Fruit fly (Drosophila melanogaster) whole organism, embryonic: ENCODE results near the gene Ilp4.

Experiments
- Ada2b ChIP-seq: fragments of 200-800 bp; sonication (Bioruptor generic); IDR thresholded peaks from 2 replicates; pipeline ENCODE4 v1.3.6; 2022; ENCODE audit warnings: missing biosample characterization, missing genetic modification characterization
- Aef1 ChIP-seq: fragments of 200-800 bp; sonication (Bioruptor generic); IDR thresholded peaks from 3 replicates; pipeline ENCODE4 v1.3.6; 2022; ENCODE audit warnings: missing biosample characterization, missing genetic modification characterization
- Atf-2 ChIP-seq: fragments of 200-800 bp; sonication (Bioruptor generic); optimal IDR thresholded peaks from 2 replicates; lab custom pipeline; 2016; ENCODE audit warnings: missing biosample characterization, missing genetic modification characterization
- C15 ChIP-seq: fragments of 200-800 bp; sonication (Bioruptor generic); IDR thresholded peaks from 3 replicates; pipeline ENCODE4 v1.3.6; 2022; ENCODE audit warnings: missing biosample characterization, missing genetic modification characterization
- CG11504 ChIP-seq: fragments of 200-800 bp; sonication (Bioruptor generic); optimal IDR thresholded peaks from 3 replicates; lab custom pipeline; 2019; ENCODE audit warnings: missing biosample characterization, mild to moderate bottlenecking, missing genetic modification characterization, moderate library complexity
- CG11695 ChIP-seq: fragments of 200-800 bp; sonication (Bioruptor generic); IDR thresholded peaks from 3 replicates; pipeline ENCODE4 v1.3.6; 2022; ENCODE audit warnings: missing biosample characterization, missing genetic modification characterization
- CG14667 ChIP-seq: fragments of 200-800 bp; sonication (Bioruptor generic); IDR thresholded peaks from 2 replicates; pipeline ENCODE4 v1.3.6; 2022; ENCODE audit warnings: missing biosample characterization, missing genetic modification characterization
- CG1529 ChIP-seq: fragments of 200-800 bp; sonication (Bioruptor generic); optimal IDR thresholded peaks from 3 replicates; lab custom pipeline; 2018; ENCODE audit warnings: missing biosample characterization, missing genetic modification characterization
- CG15514 ChIP-seq: fragments of 200-800 bp; sonication (Bioruptor generic); optimal IDR thresholded peaks from 3 replicates; lab custom pipeline; 2017; ENCODE audit warnings: missing biosample characterization, missing genetic modification characterization, mild to moderate bottlenecking, moderate library complexity, missing genetic modification reagents
- CG1602 ChIP-seq: fragments of 200-800 bp; sonication (Bioruptor generic); optimal IDR thresholded peaks from 3 replicates; lab custom pipeline; 2016; ENCODE audit warnings: missing biosample characterization, missing genetic modification characterization
- CG2199 ChIP-seq: fragments of 200-800 bp; sonication (Bioruptor generic); IDR thresholded peaks from 3 replicates; pipeline ENCODE4 v1.3.6; 2022; ENCODE audit warnings: missing biosample characterization, missing genetic modification characterization
- CG33557 ChIP-seq: fragments of 200-800 bp; sonication (Bioruptor generic); optimal IDR thresholded peaks from 2 replicates; lab custom pipeline; 2019; ENCODE audit warnings: missing biosample characterization, mild to moderate bottlenecking, missing genetic modification characterization, moderate library complexity
- CG34376 ChIP-seq: fragments of 200-800 bp; sonication (Bioruptor generic); optimal IDR thresholded peaks from 2 replicates; lab custom pipeline; 2018; ENCODE audit warnings: missing biosample characterization, mild to moderate bottlenecking, missing genetic modification characterization
- CG34422 ChIP-seq: fragments of 200-800 bp; sonication (Bioruptor generic); IDR thresholded peaks from 3 replicates; pipeline ENCODE4 v1.3.6; 2022; ENCODE audit warnings: missing biosample characterization, missing genetic modification characterization
- CG42726 ChIP-seq: fragments of 200-800 bp; sonication (Bioruptor generic); IDR thresholded peaks from 2 replicates; pipeline ENCODE4 v1.3.6; 2022; ENCODE audit warnings: missing biosample characterization, missing genetic modification characterization; ENCODE audit not compliant: partially characterized antibody
- CG7372 ChIP-seq: fragments of 200-800 bp; sonication (Bioruptor generic); IDR thresholded peaks from 2 replicates; pipeline ENCODE4 v1.3.6; 2022; ENCODE audit warnings: missing biosample characterization, missing genetic modification characterization
- Dfd ChIP-seq, 2 experiments: fragments of >200 bp; optimal IDR thresholded peaks; 2 replicates each; lab custom pipeline; 2017; ENCODE audit warnings: missing biosample characterization in 2 of 2, missing genetic modification characterization in 2 of 2
- Eip74EF ChIP-seq, 2 experiments: fragments of 200-800 bp in 1 of 2; fragments of >200 bp in 1 of 2; sonication (Bioruptor generic) in 1 of 2; optimal IDR thresholded peaks; 2 replicates each; lab custom pipeline; 2017 to 2019; ENCODE audit warnings: missing biosample characterization in 2 of 2, missing genetic modification characterization in 2 of 2, mild to moderate bottlenecking in 1 of 2, moderate library complexity in 1 of 2
- Ets65A ChIP-seq: fragments of 200-800 bp; sonication (Bioruptor generic); peaks from one replicate; lab custom pipeline; 2016; ENCODE audit warnings: missing biosample characterization, missing genetic modification characterization
- HLH3B ChIP-seq: fragments of 200-800 bp; sonication (Bioruptor generic); IDR thresholded peaks from 2 replicates; pipeline ENCODE4 v1.3.6; 2022; ENCODE audit warnings: missing biosample characterization, missing genetic modification characterization
- HmgD ChIP-seq: fragments of 200-800 bp; sonication (Bioruptor generic); optimal IDR thresholded peaks from 3 replicates; lab custom pipeline; 2016; ENCODE audit warnings: missing biosample characterization, missing genetic modification characterization
- Kr ChIP-seq: fragments of 200-800 bp; sonication (Bioruptor generic); optimal IDR thresholded peaks from 2 replicates; lab custom pipeline; 2017; ENCODE audit warnings: missing biosample characterization, mild to moderate bottlenecking, missing genetic modification characterization
- MBD-R2 ChIP-seq: fragments of 200-800 bp; sonication (Bioruptor generic); IDR thresholded peaks from 2 replicates; pipeline ENCODE4 v1.3.6; 2022; ENCODE audit warnings: missing biosample characterization, missing genetic modification characterization
- Med ChIP-seq: fragments of 200-800 bp; sonication (Bioruptor generic); peaks from one replicate; lab custom pipeline; 2016; ENCODE audit warnings: missing biosample characterization, missing genetic modification characterization, mild to moderate bottlenecking, inconsistent platforms, moderate library complexity
- Oaz ChIP-seq: fragments of 200-800 bp; sonication (Bioruptor generic); IDR thresholded peaks from 2 replicates; pipeline ENCODE4 v1.3.6; 2022; ENCODE audit warnings: missing biosample characterization, missing genetic modification characterization
- Sox102F ChIP-seq: fragments of 200-800 bp; sonication (Bioruptor generic); optimal IDR thresholded peaks from 2 replicates; lab custom pipeline; 2018; ENCODE audit warnings: missing biosample characterization, mild to moderate bottlenecking, missing genetic modification characterization, moderate library complexity
- ase ChIP-seq: fragments of 200-800 bp; sonication (Bioruptor generic); IDR thresholded peaks from 3 replicates; pipeline ENCODE4 v1.3.6; 2022; ENCODE audit warnings: missing biosample characterization, missing genetic modification characterization
- bigmax ChIP-seq: fragments of 200-800 bp; sonication (Bioruptor generic); optimal IDR thresholded peaks from 2 replicates; lab custom pipeline; 2018; ENCODE audit warnings: missing biosample characterization, mild to moderate bottlenecking, missing genetic modification characterization
- br ChIP-seq: fragments of >200 bp; optimal IDR thresholded peaks from 2 replicates; lab custom pipeline; 2017
- crol ChIP-seq: fragments of 200-800 bp; sonication (Bioruptor generic); IDR thresholded peaks from 2 replicates; pipeline ENCODE4 v1.3.6; 2022; ENCODE audit warnings: missing biosample characterization, missing genetic modification characterization
- crp ChIP-seq, 2 experiments: fragments of 200-800 bp; sonication (Bioruptor generic); optimal IDR thresholded peaks; 2 replicates in 1 of 2; 3 replicates in 1 of 2; lab custom pipeline; 2017; ENCODE audit warnings: missing biosample characterization in 2 of 2, missing genetic modification characterization in 2 of 2, mild to moderate bottlenecking in 1 of 2, moderate library complexity in 1 of 2
- dysf ChIP-seq: fragments of 200-800 bp; sonication (Bioruptor generic); IDR thresholded peaks from 3 replicates; pipeline ENCODE4 v1.3.6; 2022; ENCODE audit warnings: missing biosample characterization, missing genetic modification characterization
- eve ChIP-seq, 2 experiments: fragments of >200 bp; optimal IDR thresholded peaks; 2 replicates each; lab custom pipeline; 2017; ENCODE audit warnings: missing biosample characterization in 2 of 2, missing genetic modification characterization in 2 of 2
- hkb ChIP-seq, 2 experiments: fragments of 200-800 bp in 1 of 2; fragments of >200 bp in 1 of 2; sonication (Bioruptor generic) in 1 of 2; IDR thresholded peaks in 1 of 2; optimal IDR thresholded peaks in 1 of 2; 2 replicates each; pipeline versions ENCODE4 v1.3.6 to Lab custom; 2017 to 2022; ENCODE audit warnings: missing biosample characterization in 1 of 2, missing genetic modification characterization in 1 of 2
- hth ChIP-seq: fragments of >200 bp; optimal IDR thresholded peaks from 2 replicates; lab custom pipeline; 2017; ENCODE audit warnings: inconsistent platforms
- klu ChIP-seq: fragments of 200-800 bp; sonication (Bioruptor generic); IDR thresholded peaks from 2 replicates; pipeline ENCODE4 v1.3.6; 2022; ENCODE audit warnings: missing biosample characterization, missing genetic modification characterization
- lab ChIP-seq: fragments of 200-800 bp; sonication (Bioruptor generic); optimal IDR thresholded peaks from 3 replicates; lab custom pipeline; 2017; ENCODE audit warnings: missing biosample characterization, missing genetic modification characterization, mild to moderate bottlenecking, moderate library complexity, missing genetic modification reagents
- lmd ChIP-seq: fragments of 200-800 bp; sonication (Bioruptor generic); IDR thresholded peaks from 2 replicates; pipeline ENCODE4 v1.3.6; 2022; ENCODE audit warnings: missing biosample characterization, missing genetic modification characterization
- mirr ChIP-seq: fragments of 200-800 bp; sonication (Bioruptor generic); optimal IDR thresholded peaks from 3 replicates; lab custom pipeline; 2018; ENCODE audit warnings: missing biosample characterization, mild to moderate bottlenecking, missing genetic modification characterization
- nom ChIP-seq: fragments of 200-800 bp; sonication (Bioruptor generic); optimal IDR thresholded peaks from 2 replicates; lab custom pipeline; 2017; ENCODE audit warnings: missing biosample characterization, missing genetic modification characterization, mild to moderate bottlenecking, moderate library complexity, missing genetic modification reagents
- oc ChIP-seq: fragments of 200-800 bp; sonication (Bioruptor generic); optimal IDR thresholded peaks from 2 replicates; lab custom pipeline; 2018; ENCODE audit warnings: missing biosample characterization, mild to moderate bottlenecking, missing genetic modification characterization, moderate library complexity
- org-1 ChIP-seq: fragments of 200-800 bp; sonication (Bioruptor generic); optimal IDR thresholded peaks from 2 replicates; lab custom pipeline; 2017; ENCODE audit warnings: missing biosample characterization, missing genetic modification characterization
- repo ChIP-seq: fragments of 200-800 bp; sonication (Bioruptor generic); optimal IDR thresholded peaks from 2 replicates; lab custom pipeline; 2016; ENCODE audit warnings: missing biosample characterization, missing genetic modification characterization
- sens ChIP-seq: fragments of 200-800 bp; sonication (Bioruptor generic); peaks from one replicate; lab custom pipeline; 2016; ENCODE audit warnings: missing biosample characterization, missing genetic modification characterization
- sim ChIP-seq: fragments of 200-800 bp; sonication (Bioruptor generic); IDR thresholded peaks from 2 replicates; pipeline ENCODE4 v1.3.6; 2022; ENCODE audit warnings: missing biosample characterization, missing genetic modification characterization
- tin ChIP-seq: fragments of 200-800 bp; sonication (Bioruptor generic); optimal IDR thresholded peaks from 3 replicates; lab custom pipeline; 2016; ENCODE audit warnings: missing biosample characterization, missing genetic modification characterization
- tll ChIP-seq, 2 experiments: fragments of 200-800 bp in 1 of 2; fragments of >200 bp in 1 of 2; sonication (Bioruptor generic) in 1 of 2; optimal IDR thresholded peaks; 2 replicates each; lab custom pipeline; 2017 to 2019; ENCODE audit warnings: missing biosample characterization in 2 of 2, missing genetic modification characterization in 2 of 2, mild to moderate bottlenecking in 1 of 2, moderate library complexity in 1 of 2
- vvl ChIP-seq: fragments of 200-800 bp; sonication (Bioruptor generic); IDR thresholded peaks from 2 replicates; pipeline ENCODE4 v1.3.6; 2022; ENCODE audit warnings: missing biosample characterization, missing genetic modification characterization
- zen ChIP-seq: fragments of 200-800 bp; sonication (Bioruptor generic); optimal IDR thresholded peaks from 3 replicates; lab custom pipeline; 2018; ENCODE audit warnings: missing biosample characterization, mild to moderate bottlenecking, missing genetic modification characterization, moderate library complexity

Gene Ilp4

dm6 chr3L:9804125-9804524 lies at the start of gene Ilp4:
TSS of gene Ilp4 (minus strand) at chr3L:9804263.
- peak; percentile 49 for TF ChIP-seq zen
- TF ChIP-seq sim (GFP tag; lab: Robert Waterston, UW): no peak
- TF ChIP-seq tll (GFP tag; optimal IDR thresholded peaks at IDR 0.05; lab: Kevin White, UChicago): peak in 1 of 2 experiments; percentile 96

- TF ChIP-seq CG33557 (GFP tag; lab: Kevin White, UChicago) (no peak), CG34376 (GFP tag; lab: Kevin White, UChicago) (no peak), ase (GFP tag; lab: Robert Waterston, UW) (no peak), CG7372 (GFP tag; lab: Robert Waterston, UW) (no peak), Eip74EF (GFP tag; optimal IDR thresholded peaks at IDR 0.05; lab: Kevin White, UChicago) (no peak), Med (GFP tag; lab: Kevin White, UChicago) (peak; percentile 20), Oaz (GFP tag; lab: Robert Waterston, UW) (no peak), eve (GFP tag; optimal IDR thresholded peaks at IDR 0.05; lab: Kevin White, UChicago) (peak in 1 of 2 experiments; percentile 71), br (lab: Kevin White, UChicago) (no peak), HLH3B (GFP tag; lab: Robert Waterston, UW) (no peak), Ets65A (peak; percentile 80), dysf (GFP tag; lab: Robert Waterston, UW) (no peak), Sox102F (GFP tag; lab: Kevin White, UChicago) (no peak), Atf-2 (GFP tag; lab: Kevin White, UChicago) (no peak), oc (tag; lab: Kevin White, UChicago) (peak; percentile 43), lmd (GFP tag; lab: Robert Waterston, UW) (no peak), repo (GFP tag; lab: Kevin White, UChicago) (no peak), CG15514 (GFP tag; lab: Kevin White, UChicago) (no peak), CG14667 (GFP tag; lab: Robert Waterston, UW) (no peak), org-1 (GFP tag; lab: Kevin White, UChicago) (no peak), CG42726 (GFP tag; lab: Robert Waterston, UW) (0 out of 2 replicates have a peak, but pooled peaks have one; percentile 12), CG11695 (GFP tag; lab: Robert Waterston, UW) (0 out of 3 replicates have a peak, but pooled peaks have one; percentile 29), klu (GFP tag; lab: Robert Waterston, UW) (no peak), nom (GFP tag; lab: Kevin White, UChicago) (peak; percentile 46), CG1602 (GFP tag; lab: Kevin White, UChicago) (no peak), C15 (no peak), bigmax (GFP tag; lab: Kevin White, UChicago) (no peak), CG34422 (GFP tag; lab: Robert Waterston, UW) (no peak), Ada2b (GFP tag; lab: Robert Waterston, UW) (0 out of 2 replicates have a peak, but pooled peaks have one; percentile 15), tin (GFP tag; lab: Kevin White, UChicago) (no peak), hth (lab: Kevin White, UChicago) (no peak), CG11504 (tag; lab: Kevin White, UChicago) (peak; percentile 15), Kr (peak; percentile 47), Dfd (GFP tag; optimal IDR thresholded peaks at IDR 0.05; lab: Kevin White, UChicago) (no peak), crp (GFP tag; optimal IDR thresholded peaks at IDR 0.05; lab: Kevin White, UChicago) (no peak), mirr (no peak), sens (GFP tag; lab: Kevin White, UChicago) (peak; percentile 4), MBD-R2 (no peak), HmgD (GFP tag; lab: Kevin White, UChicago) (no peak), CG1529 (no peak), Aef1 (GFP tag; lab: Robert Waterston, UW) (no peak), CG2199 (GFP tag; lab: Robert Waterston, UW) (0 out of 3 replicates have a peak, but pooled peaks have one; percentile 28), crol (no peak), hkb (optimal IDR thresholded peaks at IDR 0.05; lab: Kevin White, UChicago) (no peak), hkb (GFP tag; IDR thresholded peaks at IDR 0.05; lab: Robert Waterston, UW) (0 out of 2 replicates have a peak, but pooled peaks have one; percentile 31), vvl (GFP tag; lab: Robert Waterston, UW) (no peak), lab (GFP tag; lab: Kevin White, UChicago) (no peak)
Observed at dm6 chr3L:9853140-9853746, 49.2 kb upstream of the Ilp4 start.
